Worm (Caenorhabditis elegans): Measurements from ENCODE around the gene Y54G2A.44.

- no peak for TF ChIP-seq ama-1 (optimal IDR thresholded peaks at IDR 0.05)
- TF ChIP-seq B0310.2 (tag; optimal IDR thresholded peaks at IDR 0.05) = no peak
- no peak for TF ChIP-seq flt-1 (GFP tag; IDR thresholded peaks at IDR 0.05)
- TF ChIP-seq tbx-37 (GFP tag; conservative IDR thresholded peaks at IDR 0.05) = no peak
- no peak for TF ChIP-seq scrt-1 (GFP tag; IDR thresholded peaks at IDR 0.05)
- TF ChIP-seq F13C5.2 (tag; optimal IDR thresholded peaks at IDR 0.05) = no peak
- no peak for TF ChIP-seq hmg-4 (GFP tag; optimal IDR thresholded peaks at IDR 0.05)
- TF ChIP-seq hmbx-1 (tag; optimal IDR thresholded peaks at IDR 0.05) = no peak
- TF ChIP-seq hnd-1 (tag; optimal IDR thresholded peaks at IDR 0.05) = no peak
- TF ChIP-seq ets-7 (tag; optimal IDR thresholded peaks at IDR 0.05) = no peak
- TF ChIP-seq tra-4 (tag; optimal IDR thresholded peaks at IDR 0.05) = no peak
- no peak for TF ChIP-seq pes-1 (GFP tag; IDR thresholded peaks at IDR 0.05)
- no peak for TF ChIP-seq ceh-36 (tag; optimal IDR thresholded peaks at IDR 0.05)
- no peak for TF ChIP-seq tbx-11 (GFP tag; IDR thresholded peaks at IDR 0.05)
Measured at ce11 chrIV:2764160-2764559, 37.5 kb upstream of the Y54G2A.44 start.

Data from whole organism, early embryonic.